Fruit fly (Drosophila melanogaster): ENCODE data around the gene Tm2.

Tm2 gene

DNA sequence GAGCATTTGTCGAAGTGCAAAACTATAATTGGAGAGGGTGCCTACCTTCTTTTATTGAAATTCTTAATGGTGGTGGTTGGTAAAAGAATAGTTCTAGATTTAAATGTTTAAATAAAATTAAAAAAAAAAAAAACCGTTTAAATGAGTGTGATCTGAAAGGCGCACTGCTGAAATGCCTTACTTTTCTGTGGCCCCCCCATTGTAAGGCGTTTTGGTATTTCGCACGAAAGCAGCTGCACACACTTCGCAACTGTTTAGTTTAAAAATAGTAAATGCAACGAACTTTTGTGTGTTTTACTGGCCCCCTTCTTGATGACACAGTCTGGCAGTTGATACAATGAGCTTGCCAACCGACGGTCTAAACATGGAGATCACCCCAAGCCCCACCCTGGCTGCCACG, 41.6 kb upstream of the Tm2 start, which contains the start of the genes CG14864 and Zip88E (continued):
- TF ChIP-seq pnt (GFP tag; optimal IDR thresholded peaks at IDR 0.05): no peak
- TF ChIP-seq Taf1 (GFP tag; IDR thresholded peaks at IDR 0.05): no peak
- no peak for TF ChIP-seq CG16863 (GFP tag; optimal IDR thresholded peaks at IDR 0.05)
- TF ChIP-seq CG18011 (GFP tag; optimal IDR thresholded peaks at IDR 0.05): no peak
- TF ChIP-seq ems (GFP tag; optimal IDR thresholded peaks at IDR 0.05): no peak
- TF ChIP-seq shn (GFP tag; optimal IDR thresholded peaks at IDR 0.05): no peak
- TF ChIP-seq nom (GFP tag; optimal IDR thresholded peaks at IDR 0.05): no peak
- TF ChIP-seq MBD-R2 (GFP tag; IDR thresholded peaks at IDR 0.05): peak; percentile 81
- no peak for TF ChIP-seq CG8944 (GFP tag; optimal IDR thresholded peaks at IDR 0.05)
- TF ChIP-seq gsb-n (tag; optimal IDR thresholded peaks at IDR 0.05): no peak
- no peak for TF ChIP-seq ssp (GFP tag; IDR thresholded peaks at IDR 0.05)
- no peak for TF ChIP-seq CG33557 (GFP tag; optimal IDR thresholded peaks at IDR 0.05)
- TF ChIP-seq CG5953 (GFP tag; IDR thresholded peaks at IDR 0.05): no peak
- no peak for TF ChIP-seq wdn (GFP tag; IDR thresholded peaks at IDR 0.05)
- TF ChIP-seq CG11696 (GFP tag; IDR thresholded peaks at IDR 0.05): no peak
- TF ChIP-seq CG7271 (tag; optimal IDR thresholded peaks at IDR 0.05): no peak
- no peak for TF ChIP-seq Antp (GFP tag; optimal IDR thresholded peaks at IDR 0.05)
- TF ChIP-seq CG7928 (GFP tag; optimal IDR thresholded peaks at IDR 0.05): no peak
- TF ChIP-seq phol (tag; optimal IDR thresholded peaks at IDR 0.05): peak; percentile 17
- no peak for TF ChIP-seq CG15073 (GFP tag; optimal IDR thresholded peaks at IDR 0.05)
- no peak for TF ChIP-seq Vsx1 (GFP tag; optimal IDR thresholded peaks at IDR 0.05)
- TF ChIP-seq CG42726 (GFP tag; IDR thresholded peaks at IDR 0.05; ENCODE audit: partially characterized antibody): 0 out of 2 replicates have a peak, but pooled peaks have one; percentile 23
- TF ChIP-seq Pdp1 (GFP tag; optimal IDR thresholded peaks at IDR 0.05): peak in 1 of 2 experiments; percentile 15
- TF ChIP-seq dysf (GFP tag; IDR thresholded peaks at IDR 0.05): no peak
- no peak for TF ChIP-seq disco-r (GFP tag; optimal IDR thresholded peaks at IDR 0.05)
- TF ChIP-seq Atf-2 (GFP tag; optimal IDR thresholded peaks at IDR 0.05): no peak
- no peak for TF ChIP-seq Xbp1 (GFP tag; optimal IDR thresholded peaks at IDR 0.05)
- TF ChIP-seq tin (GFP tag; optimal IDR thresholded peaks at IDR 0.05): no peak
- TF ChIP-seq insv (GFP tag; optimal IDR thresholded peaks at IDR 0.05): no peak

DNA sequence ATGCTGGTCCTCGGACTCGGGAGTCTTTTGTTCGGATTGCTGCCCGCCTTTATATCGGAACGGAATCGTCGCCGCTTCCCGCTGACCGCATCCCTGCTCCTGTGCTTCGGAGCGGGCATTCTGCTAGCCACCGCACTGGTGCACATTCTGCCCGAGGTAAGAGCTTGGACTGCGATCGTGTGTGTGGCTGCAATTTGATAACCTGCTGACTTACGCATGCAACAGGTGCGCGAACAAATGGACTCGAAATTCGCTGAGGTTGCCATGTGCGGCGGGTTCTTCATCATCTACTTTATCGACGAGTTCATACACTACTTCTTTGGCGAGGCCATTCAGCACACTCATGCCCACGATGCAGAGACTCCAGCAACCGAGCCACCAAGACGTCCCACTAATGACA, 41.1 kb upstream of the Tm2 start:
- TF ChIP-seq ara (GFP tag; IDR thresholded peaks at IDR 0.05): no peak
- TF ChIP-seq hkb (optimal IDR thresholded peaks at IDR 0.05): no peak
- no peak for TF ChIP-seq hkb (GFP tag; IDR thresholded peaks at IDR 0.05)
- no peak for TF ChIP-seq caup (GFP tag; optimal IDR thresholded peaks at IDR 0.05; ENCODE audit: severe bottlenecking)
- no peak for TF ChIP-seq CG2202 (tag; optimal IDR thresholded peaks at IDR 0.05)
- TF ChIP-seq Sox100B (GFP tag; optimal IDR thresholded peaks at IDR 0.05): no peak
- no peak for TF ChIP-seq Dek (tag; optimal IDR thresholded peaks at IDR 0.05)
- TF ChIP-seq CG43689 (GFP tag; IDR thresholded peaks at IDR 0.05): no peak
- no peak for TF ChIP-seq corto (GFP tag; optimal IDR thresholded peaks at IDR 0.05)
- TF ChIP-seq CG17361 (GFP tag; IDR thresholded peaks at IDR 0.05): no peak
- 0 out of 3 replicates have a peak, but pooled peaks have one; percentile 27 for TF ChIP-seq CG34224 (GFP tag; IDR thresholded peaks at IDR 0.05; ENCODE audit: partially characterized antibody)
- TF ChIP-seq kah (GFP tag; optimal IDR thresholded peaks at IDR 0.05): peak; percentile 71
- no peak for TF ChIP-seq CG13424 (tag; optimal IDR thresholded peaks at IDR 0.05)
